Worm (Caenorhabditis elegans) whole organism, L3 larva: ENCODE data around the gene srsx-11.

ENCODE experiments used
- R02D3.7 ChIP-seq: fragments of 150-350 bp; optimal IDR thresholded peaks from 2 replicates; lab custom pipeline; 2014; ENCODE audit warnings: missing biosample characterization, missing genetic modification characterization
- ama-1 ChIP-seq: fragments of 150-350 bp; optimal IDR thresholded peaks from 2 replicates; lab custom pipeline; 2018
- ceh-16 ChIP-seq: sonication (generic microtip); optimal IDR thresholded peaks from 2 replicates; lab custom pipeline; 2017; ENCODE audit warnings: missing biosample characterization, missing genetic modification characterization
- ceh-28 ChIP-seq: fragments of 150-350 bp; optimal IDR thresholded peaks from 2 replicates; lab custom pipeline; 2014; ENCODE audit warnings: missing biosample characterization, missing genetic modification reagents, missing genetic modification characterization
- ceh-82 ChIP-seq: fragments of 150-350 bp; optimal IDR thresholded peaks from 2 replicates; lab custom pipeline; 2014; ENCODE audit warnings: missing biosample characterization, missing genetic modification characterization
- ceh-9 ChIP-seq: sonication (generic microtip); optimal IDR thresholded peaks from 2 replicates; lab custom pipeline; 2018; ENCODE audit warnings: missing biosample characterization, missing genetic modification characterization
- daf-12 ChIP-seq: fragments of 150-350 bp; optimal IDR thresholded peaks from 2 replicates; lab custom pipeline; 2014; ENCODE audit warnings: missing biosample characterization, missing genetic modification reagents, missing genetic modification characterization
- egl-5 ChIP-seq: fragments of 150-350 bp; optimal IDR thresholded peaks from 2 replicates; lab custom pipeline; 2017; ENCODE audit warnings: missing biosample characterization, missing genetic modification reagents, missing genetic modification characterization, inconsistent platforms
- elt-2 ChIP-seq: sonication (generic microtip); optimal IDR thresholded peaks from 2 replicates; lab custom pipeline; 2016; ENCODE audit warnings: missing genetic modification reagents, mild to moderate bottlenecking, missing genetic modification characterization, missing compliant biosample characterization
- eor-1 ChIP-seq, 2 experiments: fragments of 150-350 bp; optimal IDR thresholded peaks; 2 replicates each; lab custom pipeline; 2014 to 2018; ENCODE audit warnings: missing biosample characterization in 2 of 2, missing genetic modification characterization in 2 of 2
- fkh-10 ChIP-seq: sonication (generic microtip); optimal IDR thresholded peaks from 2 replicates; lab custom pipeline; 2017; ENCODE audit warnings: missing biosample characterization, missing genetic modification reagents, missing genetic modification characterization
- hmg-11 ChIP-seq: sonication (generic microtip); optimal IDR thresholded peaks from 2 replicates; lab custom pipeline; 2016; ENCODE audit warnings: missing genetic modification characterization, missing compliant biosample characterization
- jun-1 ChIP-seq: fragments of 150-350 bp; optimal IDR thresholded peaks from 2 replicates; lab custom pipeline; 2014; ENCODE audit warnings: missing biosample characterization, missing genetic modification reagents, missing genetic modification characterization
- lin-15B ChIP-seq: fragments of 150-350 bp; optimal IDR thresholded peaks from 2 replicates; lab custom pipeline; 2014; ENCODE audit warnings: missing biosample characterization, missing genetic modification characterization
- lin-39 ChIP-seq: fragments of 150-350 bp; optimal IDR thresholded peaks from 2 replicates; lab custom pipeline; 2018; ENCODE audit warnings: missing biosample characterization, missing genetic modification reagents, missing genetic modification characterization
- lsy-12 ChIP-seq: sonication (generic microtip); optimal IDR thresholded peaks from 2 replicates; lab custom pipeline; 2016; ENCODE audit warnings: mild to moderate bottlenecking, missing genetic modification characterization, missing compliant biosample characterization
- mdl-1 ChIP-seq: fragments of 150-350 bp; optimal IDR thresholded peaks from 2 replicates; lab custom pipeline; 2014; ENCODE audit warnings: missing biosample characterization, missing genetic modification characterization
- mml-1 ChIP-seq: fragments of 150-350 bp; sonication (generic microtip); optimal IDR thresholded peaks from 3 replicates; lab custom pipeline; 2014; ENCODE audit warnings: missing biosample characterization, missing genetic modification characterization
- nfya-1 ChIP-seq: sonication (generic microtip); optimal IDR thresholded peaks from 2 replicates; lab custom pipeline; 2017; ENCODE audit warnings: missing genetic modification characterization, mild to moderate bottlenecking, missing compliant biosample characterization, antibody characterized with exemption, moderate library complexity; ENCODE audit not compliant: insufficient read depth
- nhr-11 ChIP-seq: fragments of 150-350 bp; optimal IDR thresholded peaks from 2 replicates; lab custom pipeline; 2014; ENCODE audit warnings: missing biosample characterization, missing genetic modification characterization
- nhr-12 ChIP-seq: fragments of 150-350 bp; optimal IDR thresholded peaks from 2 replicates; lab custom pipeline; 2014; ENCODE audit warnings: missing biosample characterization, missing genetic modification characterization
- nhr-23 ChIP-seq: fragments of 150-350 bp; optimal IDR thresholded peaks from 2 replicates; lab custom pipeline; 2014; ENCODE audit warnings: missing biosample characterization, missing genetic modification reagents, missing genetic modification characterization
- nhr-237 ChIP-seq: fragments of 150-350 bp; optimal IDR thresholded peaks from 2 replicates; lab custom pipeline; 2014; ENCODE audit warnings: missing biosample characterization, missing genetic modification characterization
- nhr-25 ChIP-seq: sonication (generic microtip); optimal IDR thresholded peaks from 2 replicates; lab custom pipeline; 2017; ENCODE audit warnings: missing biosample characterization, missing genetic modification characterization
- nhr-28 ChIP-seq: fragments of 150-350 bp; optimal IDR thresholded peaks from 2 replicates; lab custom pipeline; 2014; ENCODE audit warnings: missing biosample characterization, missing genetic modification characterization
- nhr-67 ChIP-seq: fragments of 150-350 bp; optimal IDR thresholded peaks from 2 replicates; lab custom pipeline; 2014; ENCODE audit warnings: missing biosample characterization, missing genetic modification characterization
- nhr-76 ChIP-seq: fragments of 150-350 bp; sonication (generic microtip); optimal IDR thresholded peaks from 5 replicates; lab custom pipeline; 2014; ENCODE audit warnings: missing biosample characterization, missing genetic modification characterization
- pha-4 ChIP-seq: fragments of 150-350 bp; optimal IDR thresholded peaks from 2 replicates; lab custom pipeline; 2014; ENCODE audit warnings: missing biosample characterization, missing genetic modification reagents, missing genetic modification characterization
- pqm-1 ChIP-seq: fragments of 150-350 bp; optimal IDR thresholded peaks from 2 replicates; lab custom pipeline; 2017; ENCODE audit warnings: missing biosample characterization, missing genetic modification characterization, inconsistent platforms
- sea-2 ChIP-seq: fragments of 150-350 bp; sonication (generic microtip); optimal IDR thresholded peaks from 4 replicates; lab custom pipeline; 2014; ENCODE audit warnings: missing biosample characterization, missing genetic modification reagents, missing genetic modification characterization
- skn-1 ChIP-seq: fragments of 150-350 bp; optimal IDR thresholded peaks from 2 replicates; lab custom pipeline; 2014; ENCODE audit warnings: missing biosample characterization, missing genetic modification characterization
- snpc-4 ChIP-seq: fragments of 150-350 bp; optimal IDR thresholded peaks from 2 replicates; lab custom pipeline; 2014; ENCODE audit warnings: missing biosample characterization, missing genetic modification characterization
- tbx-2 ChIP-seq: sonication (generic microtip); optimal IDR thresholded peaks from 2 replicates; lab custom pipeline; 2016; ENCODE audit warnings: mild to moderate bottlenecking, missing genetic modification characterization, missing compliant biosample characterization
- unc-39 ChIP-seq: sonication (generic microtip); optimal IDR thresholded peaks from 4 replicates; lab custom pipeline; 2017; ENCODE audit warnings: missing biosample characterization, missing genetic modification characterization
- zag-1 ChIP-seq: fragments of 150-350 bp; optimal IDR thresholded peaks from 2 replicates; lab custom pipeline; 2014; ENCODE audit warnings: missing biosample characterization, missing genetic modification characterization
- ztf-11 ChIP-seq: fragments of 150-350 bp; optimal IDR thresholded peaks from 2 replicates; lab custom pipeline; 2014; ENCODE audit warnings: missing biosample characterization, missing genetic modification characterization
- ztf-4 ChIP-seq: fragments of 150-350 bp; optimal IDR thresholded peaks from 2 replicates; lab custom pipeline; 2014; ENCODE audit warnings: missing biosample characterization, missing genetic modification characterization

srsx-11 gene

ce11 chrV:4980094-4980493 is 1.1 kb upstream of the srsx-11 start:
- TF ChIP-seq fkh-10 (GFP tag; lab: Kevin White, UChicago): no peak
- no peak for TF ChIP-seq lsy-12 (tag; lab: Kevin White, UChicago)
- no peak for TF ChIP-seq nhr-28 (tag; lab: Kevin White, UChicago)
- no peak for TF ChIP-seq R02D3.7 (tag; lab: Kevin White, UChicago)
- TF ChIP-seq mdl-1 (tag; lab: Kevin White, UChicago): no peak
- TF ChIP-seq zag-1: no peak
- no peak for TF ChIP-seq nhr-12
- TF ChIP-seq nhr-11: no peak
- TF ChIP-seq daf-12: no peak
- no peak for TF ChIP-seq eor-1 (tag; optimal IDR thresholded peaks at IDR 0.05; lab: Kevin White, UChicago)
- no peak for TF ChIP-seq snpc-4 (tag; lab: Kevin White, UChicago)
- TF ChIP-seq unc-39: no peak
- TF ChIP-seq nhr-23: no peak
- no peak for TF ChIP-seq hmg-11
- TF ChIP-seq pqm-1: no peak
- TF ChIP-seq jun-1 (tag; lab: Kevin White, UChicago): no peak
- TF ChIP-seq mml-1 (tag; lab: Kevin White, UChicago): no peak
- TF ChIP-seq ztf-11 (tag; lab: Kevin White, UChicago): no peak
- no peak for TF ChIP-seq ama-1 (lab: Kevin White, UChicago)

- TF ChIP-seq nfya-1 (tag; lab: Kevin White, UChicago): no peak
- no peak for TF ChIP-seq nhr-237 (tag; lab: Kevin White, UChicago)
- TF ChIP-seq ztf-4 (tag; lab: Kevin White, UChicago): no peak
- TF ChIP-seq nhr-28 (tag; lab: Kevin White, UChicago): no peak
Measured at ce11 chrV:4977539-4977938, 1.4 kb downstream of the srsx-11 start.

DNA sequence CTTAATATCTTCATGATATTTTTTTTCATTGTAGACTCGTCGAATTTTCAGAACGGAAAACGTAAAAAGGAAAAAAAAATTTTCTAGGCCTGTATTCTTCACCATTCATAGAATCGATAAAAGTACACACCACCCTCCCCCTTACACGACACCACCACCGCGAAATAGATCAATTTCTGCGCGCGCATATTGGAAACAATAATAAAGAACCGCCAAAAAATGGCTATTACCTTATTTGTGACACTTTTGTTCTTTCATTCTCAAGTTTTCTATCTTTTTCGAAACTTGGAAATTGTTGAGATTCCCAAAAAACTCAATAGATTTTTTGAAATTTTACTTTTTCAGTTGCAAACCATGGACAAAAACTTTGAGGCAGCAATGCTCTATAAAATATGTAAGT is 3.8 kb downstream of the srsx-11 start, which contains the start of gene F26G5.1:
TSS of gene F26G5.1 (plus strand) at position 339 of the 400 bp plus-strand sequence.
- no peak for TF ChIP-seq lin-39 (tag; lab: Kevin White, UChicago)
- no peak for TF ChIP-seq ceh-82 (tag; lab: Kevin White, UChicago)
- no peak for TF ChIP-seq ceh-9 (tag; lab: Kevin White, UChicago)
- TF ChIP-seq nhr-11: no peak
- no peak for TF ChIP-seq ceh-28 (tag; lab: Kevin White, UChicago)
- no peak for TF ChIP-seq nhr-76 (tag; lab: Kevin White, UChicago)
- no peak for TF ChIP-seq nhr-67
- no peak for TF ChIP-seq ama-1 (lab: Kevin White, UChicago)
- no peak for TF ChIP-seq nhr-25 (tag; lab: Kevin White, UChicago)
- no peak for TF ChIP-seq pha-4 (tag; lab: Kevin White, UChicago)
- TF ChIP-seq daf-12: no peak
- TF ChIP-seq egl-5: no peak
- TF ChIP-seq, all 47 proteins: peak for 0

- TF ChIP-seq elt-2 (tag; lab: Kevin White, UChicago) (no peak), nhr-67 (no peak), sea-2 (GFP tag; lab: Kevin White, UChicago) (no peak)
Measured at ce11 chrV:4974677-4975076, 4.3 kb downstream of the srsx-11 start, which contains the start of gene srsx-10. Gene srsx-10, minus strand, starts transcription at chrV:4974777.

- no peak for TF ChIP-seq zag-1
- no peak for TF ChIP-seq tbx-2 (tag; lab: Kevin White, UChicago)
- TF ChIP-seq ama-1 (lab: Kevin White, UChicago): no peak
- TF ChIP-seq ceh-16 (tag; lab: Kevin White, UChicago): no peak
- no peak for TF ChIP-seq lin-15B (tag; lab: Kevin White, UChicago)
- TF ChIP-seq ceh-9 (tag; lab: Kevin White, UChicago): no peak
- no peak for TF ChIP-seq skn-1 (tag; lab: Kevin White, UChicago)
- TF ChIP-seq sea-2 (GFP tag; lab: Kevin White, UChicago): no peak
Measured at ce11 chrV:4972943-4973342, 6.0 kb downstream of the srsx-11 start, which contains the start of gene srsx-9. Gene srsx-9, minus strand, starts transcription at chrV:4973043.
